Worm (Caenorhabditis elegans): ENCODE results near the gene Y24D9A.6.

Gene Y24D9A.6

ce11 chrIV:4413114-4413513 lies 12.9 kb upstream of the Y24D9A.6 start:
- TF ChIP-seq hnd-1 (tag; optimal IDR thresholded peaks at IDR 0.05): no peak
- no peak for TF ChIP-seq ama-1 (optimal IDR thresholded peaks at IDR 0.05)
- no peak for TF ChIP-seq scrt-1 (GFP tag; IDR thresholded peaks at IDR 0.05)
- no peak for TF ChIP-seq B0310.2 (tag; optimal IDR thresholded peaks at IDR 0.05)
- no peak for TF ChIP-seq tra-4 (tag; optimal IDR thresholded peaks at IDR 0.05)
- no peak for TF ChIP-seq hmbx-1 (tag; optimal IDR thresholded peaks at IDR 0.05)
- no peak for TF ChIP-seq sea-1 (GFP tag; conservative IDR thresholded peaks at IDR 0.05)
- no peak for TF ChIP-seq ceh-36 (tag; optimal IDR thresholded peaks at IDR 0.05)
- TF ChIP-seq F13C5.2 (tag; optimal IDR thresholded peaks at IDR 0.05): no peak

ce11 chrIV:4411948-4412335 lies 11.7 kb upstream of the Y24D9A.6 start:
- TF ChIP-seq ceh-36 (tag; optimal IDR thresholded peaks at IDR 0.05) (no peak), scrt-1 (GFP tag; IDR thresholded peaks at IDR 0.05) (0 out of 2 replicates have a peak, but pooled peaks have one; percentile 5)

- TF ChIP-seq ets-7 (tag; optimal IDR thresholded peaks at IDR 0.05): no peak
- TF ChIP-seq ceh-13 (GFP tag; optimal IDR thresholded peaks at IDR 0.05): no peak
- TF ChIP-seq pes-1 (GFP tag; IDR thresholded peaks at IDR 0.05): no peak
- TF ChIP-seq flt-1 (GFP tag; IDR thresholded peaks at IDR 0.05): no peak
- no peak for TF ChIP-seq ama-1 (optimal IDR thresholded peaks at IDR 0.05)
- no peak for TF ChIP-seq hnd-1 (tag; optimal IDR thresholded peaks at IDR 0.05)
- TF ChIP-seq F13C5.2 (tag; optimal IDR thresholded peaks at IDR 0.05): no peak
- TF ChIP-seq hmg-4 (GFP tag; optimal IDR thresholded peaks at IDR 0.05): no peak
- TF ChIP-seq scrt-1 (GFP tag; IDR thresholded peaks at IDR 0.05): no peak
These were observed 11.2 kb upstream of the Y24D9A.6 start for ce11 chrIV:4411311-4411947.

- TF ChIP-seq tbx-37 (GFP tag; conservative IDR thresholded peaks at IDR 0.05) (no peak), hmg-4 (GFP tag; optimal IDR thresholded peaks at IDR 0.05) (no peak), ceh-13 (GFP tag; optimal IDR thresholded peaks at IDR 0.05) (no peak), aly-1 (tag; optimal IDR thresholded peaks at IDR 0.05) (no peak), sea-1 (GFP tag; conservative IDR thresholded peaks at IDR 0.05) (no peak), tbx-11 (GFP tag; IDR thresholded peaks at IDR 0.05) (no peak), B0310.2 (tag; optimal IDR thresholded peaks at IDR 0.05) (no peak), scrt-1 (GFP tag; IDR thresholded peaks at IDR 0.05) (no peak), ets-7 (tag; optimal IDR thresholded peaks at IDR 0.05) (no peak), hnd-1 (tag; optimal IDR thresholded peaks at IDR 0.05) (no peak)
These were observed 10.3 kb upstream of the Y24D9A.6 start for ce11 chrIV:4410526-4410925.

- TF ChIP-seq tbx-11 (GFP tag; IDR thresholded peaks at IDR 0.05) (no peak), ets-7 (tag; optimal IDR thresholded peaks at IDR 0.05) (no peak), F13C5.2 (tag; optimal IDR thresholded peaks at IDR 0.05) (no peak), tbx-37 (GFP tag; conservative IDR thresholded peaks at IDR 0.05) (no peak), aly-1 (tag; optimal IDR thresholded peaks at IDR 0.05) (no peak), scrt-1 (GFP tag; IDR thresholded peaks at IDR 0.05) (no peak), ceh-13 (GFP tag; optimal IDR thresholded peaks at IDR 0.05) (no peak), hnd-1 (tag; optimal IDR thresholded peaks at IDR 0.05) (no peak), ceh-36 (tag; optimal IDR thresholded peaks at IDR 0.05) (no peak), ama-1 (optimal IDR thresholded peaks at IDR 0.05) (no peak), sea-1 (GFP tag; conservative IDR thresholded peaks at IDR 0.05) (no peak), pes-1 (GFP tag; IDR thresholded peaks at IDR 0.05) (no peak), flt-1 (GFP tag; IDR thresholded peaks at IDR 0.05) (no peak), hmbx-1 (tag; optimal IDR thresholded peaks at IDR 0.05) (no peak), hmg-4 (GFP tag; optimal IDR thresholded peaks at IDR 0.05) (no peak)
These were observed 8.5 kb upstream of the Y24D9A.6 start for ce11 chrIV:4408714-4409113.

ce11 chrIV:4407055-4407461 lies 6.9 kb upstream of the Y24D9A.6 start:
- TF ChIP-seq sea-1 (GFP tag; conservative IDR thresholded peaks at IDR 0.05) (0 out of 2 replicates have a peak, but pooled peaks have one; percentile 43), ama-1 (optimal IDR thresholded peaks at IDR 0.05) (no peak)

- TF ChIP-seq B0310.2 (tag; optimal IDR thresholded peaks at IDR 0.05): no peak
- TF ChIP-seq F13C5.2 (tag; optimal IDR thresholded peaks at IDR 0.05): peak; percentile 71
- TF ChIP-seq tbx-11 (GFP tag; IDR thresholded peaks at IDR 0.05): 0 out of 2 replicates have a peak, but pooled peaks have one; percentile 33
- TF ChIP-seq hmbx-1 (tag; optimal IDR thresholded peaks at IDR 0.05): no peak
- TF ChIP-seq flt-1 (GFP tag; IDR thresholded peaks at IDR 0.05): no peak
- TF ChIP-seq hmg-4 (GFP tag; optimal IDR thresholded peaks at IDR 0.05): no peak
- no peak for TF ChIP-seq scrt-1 (GFP tag; IDR thresholded peaks at IDR 0.05)
- no peak for TF ChIP-seq aly-1 (tag; optimal IDR thresholded peaks at IDR 0.05)
- no peak for TF ChIP-seq ama-1 (optimal IDR thresholded peaks at IDR 0.05)
- no peak for TF ChIP-seq tbx-37 (GFP tag; conservative IDR thresholded peaks at IDR 0.05)
These were observed 5.9 kb upstream of the Y24D9A.6 start for ce11 chrIV:4406054-4406539.

ce11 chrIV:4405126-4405525 lies 4.9 kb upstream of the Y24D9A.6 start, which contains the start of gene Y24D9A.7:
Gene Y24D9A.7, minus strand, starts transcription at chrIV:4405171.
- TF ChIP-seq ets-7 (tag; optimal IDR thresholded peaks at IDR 0.05) (no peak), B0310.2 (tag; optimal IDR thresholded peaks at IDR 0.05) (no peak), aly-1 (tag; optimal IDR thresholded peaks at IDR 0.05) (no peak), ceh-13 (GFP tag; optimal IDR thresholded peaks at IDR 0.05) (no peak), tra-4 (tag; optimal IDR thresholded peaks at IDR 0.05) (no peak), pes-1 (GFP tag; IDR thresholded peaks at IDR 0.05) (no peak), tbx-37 (GFP tag; conservative IDR thresholded peaks at IDR 0.05) (no peak), flt-1 (GFP tag; IDR thresholded peaks at IDR 0.05) (no peak)
